Fruit fly (Drosophila melanogaster): ENCODE results near the gene CG42816.

Gene CG42816

DNA sequence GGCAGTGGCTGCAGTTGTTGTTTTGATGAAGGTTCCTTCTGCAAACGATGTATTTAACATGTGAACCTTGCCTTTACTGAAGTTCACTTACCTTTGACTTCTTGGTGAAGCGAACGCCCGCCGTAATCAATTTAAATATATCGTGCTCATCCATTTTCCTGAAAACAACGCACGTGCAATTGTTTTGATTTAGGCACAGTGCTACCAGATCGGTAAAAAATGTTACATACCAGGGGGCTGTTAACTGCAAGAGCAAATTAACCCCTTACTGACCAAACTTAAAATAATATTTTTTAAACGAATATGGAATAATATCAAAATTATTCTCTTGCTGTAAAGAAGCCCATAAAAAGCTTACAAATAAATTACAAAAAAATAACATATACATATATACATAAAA lies 7.1 kb upstream of the CG42816 start, which contains the start of gene ais (continued):
- TF ChIP-seq Hr78 (GFP tag; optimal IDR thresholded peaks at IDR 0.05) (no peak), CG2129 (GFP tag; IDR thresholded peaks at IDR 0.05; ENCODE audit: partially characterized antibody) (no peak), CG4707 (GFP tag; optimal IDR thresholded peaks at IDR 0.05) (no peak), CG15479 (GFP tag; optimal IDR thresholded peaks at IDR 0.05) (no peak), bowl (GFP tag; IDR thresholded peaks at IDR 0.05) (no peak), jing (GFP tag; optimal IDR thresholded peaks at IDR 0.05) (no peak), CG15073 (GFP tag; optimal IDR thresholded peaks at IDR 0.05) (no peak), CG32767 (GFP tag; IDR thresholded peaks at IDR 0.05) (no peak), Bteb2 (GFP tag; optimal IDR thresholded peaks at IDR 0.05) (no peak), crol (GFP tag; IDR thresholded peaks at IDR 0.05) (no peak), CG4328 (GFP tag; optimal IDR thresholded peaks at IDR 0.05) (no peak), Nf-YC (tag; optimal IDR thresholded peaks at IDR 0.05) (no peak), CG1602 (GFP tag; optimal IDR thresholded peaks at IDR 0.05) (no peak), CG17328 (GFP tag; IDR thresholded peaks at IDR 0.05) (no peak), MESR4 (GFP tag; optimal IDR thresholded peaks at IDR 0.05) (peak; percentile 18), tio (GFP tag; optimal IDR thresholded peaks at IDR 0.05) (no peak), ranshi (GFP tag; IDR thresholded peaks at IDR 0.05) (no peak), CG16779 (GFP tag; IDR thresholded peaks at IDR 0.05) (no peak), CG3995 (GFP tag; optimal IDR thresholded peaks at IDR 0.05) (no peak), CG2678 (tag; optimal IDR thresholded peaks at IDR 0.05) (no peak), CG14710 (tag; optimal IDR thresholded peaks at IDR 0.05) (no peak), tgo (GFP tag; IDR thresholded peaks at IDR 0.05) (no peak), ap (GFP tag; IDR thresholded peaks at IDR 0.05) (no peak), CG13775 (GFP tag; optimal IDR thresholded peaks at IDR 0.05) (peak; percentile 14), CG33557 (GFP tag; optimal IDR thresholded peaks at IDR 0.05) (no peak), Dek (tag; optimal IDR thresholded peaks at IDR 0.05) (no peak), CG11504 (tag; optimal IDR thresholded peaks at IDR 0.05) (no peak), caup (GFP tag; optimal IDR thresholded peaks at IDR 0.05; ENCODE audit: severe bottlenecking) (no peak), CG13123 (GFP tag; optimal IDR thresholded peaks at IDR 0.05) (no peak), HLH3B (GFP tag; IDR thresholded peaks at IDR 0.05) (no peak), abd-A (tag; optimal IDR thresholded peaks at IDR 0.05) (no peak), sug (tag; optimal IDR thresholded peaks at IDR 0.05) (peak; percentile 45), CG7372 (GFP tag; IDR thresholded peaks at IDR 0.05) (no peak), Lhr (GFP tag; optimal IDR thresholded peaks at IDR 0.05) (peak; percentile 20), D19A (tag; optimal IDR thresholded peaks at IDR 0.05) (no peak), Sox102F (GFP tag; optimal IDR thresholded peaks at IDR 0.05) (peak; percentile 30), CG17912 (GFP tag; optimal IDR thresholded peaks at IDR 0.05) (no peak), onecut (GFP tag; IDR thresholded peaks at IDR 0.05) (no peak), CG18262 (tag; optimal IDR thresholded peaks at IDR 0.05) (no peak), CG32532 (GFP tag; IDR thresholded peaks at IDR 0.05) (no peak), fd64A (GFP tag; optimal IDR thresholded peaks at IDR 0.05) (no peak), CG9437 (GFP tag; optimal IDR thresholded peaks at IDR 0.05) (no peak), CG16863 (GFP tag; optimal IDR thresholded peaks at IDR 0.05) (no peak), Ssrp (tag; optimal IDR thresholded peaks at IDR 0.05) (no peak), wor (GFP tag; IDR thresholded peaks at IDR 0.05) (no peak), Gug (GFP tag; IDR thresholded peaks at IDR 0.05) (no peak), GATAe (GFP tag; conservative IDR thresholded peaks at IDR 0.05) (no peak), hkb (optimal IDR thresholded peaks at IDR 0.05) (no peak), hkb (GFP tag; IDR thresholded peaks at IDR 0.05) (no peak), tin (GFP tag; optimal IDR thresholded peaks at IDR 0.05) (no peak), CG7357 (GFP tag; IDR thresholded peaks at IDR 0.05) (no peak), Blimp-1 (GFP tag; optimal IDR thresholded peaks at IDR 0.05) (no peak)

Measured in whole organism, embryonic.